Worm (Caenorhabditis elegans) whole organism, L2 larva: Measurements from ENCODE around the gene R09F10.3.

Experiments
- C34F6.9 ChIP-seq: fragments of 150-350 bp; optimal IDR thresholded peaks from 2 replicates; lab custom pipeline; 2014; ENCODE audit warnings: missing biosample characterization, missing genetic modification characterization
- F13H6.1 ChIP-seq: sonication (generic microtip); optimal IDR thresholded peaks from 2 replicates; lab custom pipeline; 2016; ENCODE audit warnings: missing genetic modification characterization, missing compliant biosample characterization
- R02D3.7 ChIP-seq: fragments of 150-350 bp; optimal IDR thresholded peaks from 2 replicates; lab custom pipeline; 2014; ENCODE audit warnings: missing biosample characterization, missing genetic modification characterization
- Y55F3AM.14 ChIP-seq: fragments of 200-800 bp; sonication (Bioruptor generic); optimal IDR thresholded peaks from 2 replicates; lab custom pipeline; 2018; ENCODE audit warnings: mild to moderate bottlenecking, missing genetic modification characterization, missing compliant biosample characterization
- ZK546.5 ChIP-seq: sonication (generic microtip); optimal IDR thresholded peaks from 2 replicates; lab custom pipeline; 2017; ENCODE audit warnings: missing biosample characterization, missing genetic modification characterization
- alr-1 ChIP-seq: fragments of 150-350 bp; optimal IDR thresholded peaks from 2 replicates; lab custom pipeline; 2014; ENCODE audit warnings: missing biosample characterization, missing genetic modification characterization
- aly-2 ChIP-seq: fragments of 150-350 bp; optimal IDR thresholded peaks from 2 replicates; lab custom pipeline; 2014; ENCODE audit warnings: missing biosample characterization, missing genetic modification characterization
- ama-1 ChIP-seq: fragments of 150-350 bp; optimal IDR thresholded peaks from 2 replicates; lab custom pipeline; 2018; ENCODE audit warnings: inconsistent platforms
- blmp-1 ChIP-seq: sonication (generic microtip); optimal IDR thresholded peaks from 2 replicates; lab custom pipeline; 2017; ENCODE audit warnings: missing genetic modification characterization, mild to moderate bottlenecking, missing compliant biosample characterization, antibody characterized with exemption, moderate library complexity; ENCODE audit not compliant: insufficient read depth
- ceh-16 ChIP-seq: fragments of 150-350 bp; optimal IDR thresholded peaks from 2 replicates; lab custom pipeline; 2014; ENCODE audit warnings: missing biosample characterization, missing genetic modification characterization
- ceh-82 ChIP-seq: fragments of 150-350 bp; optimal IDR thresholded peaks from 2 replicates; lab custom pipeline; 2014; ENCODE audit warnings: missing biosample characterization, missing genetic modification characterization
- egl-27 ChIP-seq: sonication (generic microtip); optimal IDR thresholded peaks from 3 replicates; lab custom pipeline; 2017; ENCODE audit warnings: missing biosample characterization, missing genetic modification reagents, missing genetic modification characterization
- elt-1 ChIP-seq: fragments of 150-350 bp; optimal IDR thresholded peaks from 2 replicates; lab custom pipeline; 2014; ENCODE audit warnings: missing biosample characterization, missing genetic modification characterization
- elt-3 ChIP-seq: sonication (generic microtip); optimal IDR thresholded peaks from 2 replicates; lab custom pipeline; 2017; ENCODE audit warnings: missing biosample characterization, missing genetic modification characterization
- fos-1 ChIP-seq: fragments of 150-350 bp; optimal IDR thresholded peaks from 2 replicates; lab custom pipeline; 2014; ENCODE audit warnings: missing biosample characterization, missing genetic modification characterization
- gmeb-1 ChIP-seq: fragments of 150-350 bp; optimal IDR thresholded peaks from 2 replicates; lab custom pipeline; 2014; ENCODE audit warnings: missing biosample characterization, missing genetic modification characterization
- lin-11 ChIP-seq: fragments of 150-350 bp; sonication (generic microtip); optimal IDR thresholded peaks from 2 replicates; lab custom pipeline; 2014; ENCODE audit warnings: missing biosample characterization, missing genetic modification characterization, inconsistent platforms, mixed read lengths
- lin-13 ChIP-seq: fragments of 150-350 bp; optimal IDR thresholded peaks from 2 replicates; lab custom pipeline; 2014; ENCODE audit warnings: missing biosample characterization, missing genetic modification reagents, missing genetic modification characterization
- lin-39 ChIP-seq: fragments of 150-350 bp; optimal IDR thresholded peaks from 2 replicates; lab custom pipeline; 2014; ENCODE audit warnings: missing biosample characterization, missing genetic modification reagents, missing genetic modification characterization
- lsy-2 ChIP-seq, 2 experiments: fragments of 150-350 bp in 1 of 2; sonication (generic microtip) in 1 of 2; optimal IDR thresholded peaks; 2 replicates each; lab custom pipeline; 2014 to 2017; ENCODE audit warnings: missing biosample characterization in 2 of 2, missing genetic modification characterization in 2 of 2
- mab-5 ChIP-seq: fragments of 150-350 bp; optimal IDR thresholded peaks from 2 replicates; lab custom pipeline; 2014; ENCODE audit warnings: missing biosample characterization, missing genetic modification characterization
- mdl-1 ChIP-seq, 2 experiments: fragments of 150-350 bp in 1 of 2; sonication (generic microtip) in 1 of 2; optimal IDR thresholded peaks; 2 replicates each; lab custom pipeline; 2017; ENCODE audit warnings: missing biosample characterization in 2 of 2, missing genetic modification characterization in 2 of 2
- nhr-11 ChIP-seq: fragments of 150-350 bp; optimal IDR thresholded peaks from 2 replicates; lab custom pipeline; 2014; ENCODE audit warnings: missing biosample characterization, missing genetic modification characterization
- nhr-129 ChIP-seq: fragments of 150-350 bp; optimal IDR thresholded peaks from 2 replicates; lab custom pipeline; 2014; ENCODE audit warnings: missing biosample characterization, missing genetic modification characterization
- nhr-21 ChIP-seq: fragments of 150-350 bp; optimal IDR thresholded peaks from 2 replicates; lab custom pipeline; 2014; ENCODE audit warnings: missing biosample characterization, missing genetic modification characterization
- nhr-23 ChIP-seq: fragments of 150-350 bp; optimal IDR thresholded peaks from 2 replicates; lab custom pipeline; 2014; ENCODE audit warnings: missing biosample characterization, missing genetic modification reagents, missing genetic modification characterization
- nhr-237 ChIP-seq: fragments of 150-350 bp; optimal IDR thresholded peaks from 2 replicates; lab custom pipeline; 2014; ENCODE audit warnings: missing biosample characterization, missing genetic modification characterization
- nhr-25 ChIP-seq: fragments of 150-350 bp; sonication (generic microtip); optimal IDR thresholded peaks from 3 replicates; lab custom pipeline; 2014; ENCODE audit warnings: missing biosample characterization, missing genetic modification characterization
- nhr-6 ChIP-seq: fragments of 150-350 bp; optimal IDR thresholded peaks from 2 replicates; lab custom pipeline; 2014; ENCODE audit warnings: missing biosample characterization, missing genetic modification characterization
- nhr-77 ChIP-seq: fragments of 150-350 bp; optimal IDR thresholded peaks from 2 replicates; lab custom pipeline; 2014; ENCODE audit warnings: missing biosample characterization, missing genetic modification characterization
- skn-1 ChIP-seq: sonication (generic microtip); optimal IDR thresholded peaks from 2 replicates; lab custom pipeline; 2017; ENCODE audit warnings: missing biosample characterization, missing genetic modification characterization
- sma-3 ChIP-seq: sonication (generic microtip); optimal IDR thresholded peaks from 2 replicates; lab custom pipeline; 2016; ENCODE audit warnings: missing genetic modification reagents, missing genetic modification characterization, missing compliant biosample characterization
- sma-9 ChIP-seq, 2 experiments: fragments of 150-350 bp in 1 of 2; sonication (generic microtip) in 1 of 2; optimal IDR thresholded peaks; 2 replicates each; lab custom pipeline; 2014 to 2016; ENCODE audit warnings: missing genetic modification characterization in 2 of 2, mild to moderate bottlenecking in 1 of 2, missing biosample characterization in 1 of 2, missing compliant biosample characterization in 1 of 2, missing genetic modification reagents in 1 of 2, moderate library complexity in 1 of 2
- snpc-4 ChIP-seq: fragments of 150-350 bp; optimal IDR thresholded peaks from 2 replicates; lab custom pipeline; 2014; ENCODE audit warnings: missing biosample characterization, missing genetic modification characterization
- unc-39 ChIP-seq: fragments of 150-350 bp; optimal IDR thresholded peaks from 2 replicates; lab custom pipeline; 2014; ENCODE audit warnings: missing biosample characterization, missing genetic modification characterization
- unc-55 ChIP-seq: fragments of 150-350 bp; sonication (generic microtip); optimal IDR thresholded peaks from 3 replicates; lab custom pipeline; 2014; ENCODE audit warnings: missing biosample characterization, missing genetic modification reagents, missing genetic modification characterization
- unc-62 ChIP-seq: fragments of 150-350 bp; optimal IDR thresholded peaks from 2 replicates; lab custom pipeline; 2014; ENCODE audit warnings: missing biosample characterization, missing genetic modification reagents, missing genetic modification characterization
- zag-1 ChIP-seq: fragments of 150-350 bp; optimal IDR thresholded peaks from 2 replicates; lab custom pipeline; 2014; ENCODE audit warnings: missing biosample characterization, missing genetic modification characterization
- ztf-11 ChIP-seq: sonication (generic microtip); optimal IDR thresholded peaks from 2 replicates; lab custom pipeline; 2017; ENCODE audit warnings: missing biosample characterization, missing genetic modification characterization
- ztf-4 ChIP-seq: fragments of 150-350 bp; optimal IDR thresholded peaks from 2 replicates; lab custom pipeline; 2014; ENCODE audit warnings: missing biosample characterization, missing genetic modification characterization

The R09F10.3 gene

ce11 chrX:8273496-8273895 lies 20.9 kb upstream of the R09F10.3 start:
- TF ChIP-seq unc-39 (tag; lab: Kevin White, UChicago) (no peak), Y55F3AM.14 (no peak), ama-1 (no peak), egl-27 (tag; lab: Kevin White, UChicago) (no peak), ceh-16 (tag; lab: Kevin White, UChicago) (no peak), R02D3.7 (no peak), snpc-4 (no peak), nhr-21 (tag; lab: Kevin White, UChicago) (no peak), lin-11 (tag; lab: Kevin White, UChicago) (no peak), aly-2 (tag; lab: Kevin White, UChicago) (no peak), elt-1 (tag; lab: Kevin White, UChicago) (no peak), zag-1 (tag; lab: Kevin White, UChicago) (no peak), sma-3 (GFP tag; lab: Kevin White, UChicago) (no peak), fos-1 (no peak), mdl-1 (tag; optimal IDR thresholded peaks at IDR 0.05; lab: Kevin White, UChicago) (no peak), nhr-25 (tag; lab: Kevin White, UChicago) (no peak), skn-1 (tag; lab: Kevin White, UChicago) (no peak), lsy-2 (tag; optimal IDR thresholded peaks at IDR 0.05; lab: Kevin White, UChicago) (no peak), nhr-77 (tag; lab: Kevin White, UChicago) (no peak)

ce11 chrX:8274869-8275268 lies 19.6 kb upstream of the R09F10.3 start, which contains the start of gene ksr-1:
ksr-1 (plus strand) TSS chrX:8275169.
- TF ChIP-seq alr-1: no peak
- no peak for TF ChIP-seq blmp-1 (tag; lab: Kevin White, UChicago)
- no peak for TF ChIP-seq lin-13 (GFP tag; lab: Kevin White, UChicago)
- TF ChIP-seq C34F6.9 (tag; lab: Kevin White, UChicago): no peak
- TF ChIP-seq zag-1 (tag; lab: Kevin White, UChicago): no peak
- no peak for TF ChIP-seq unc-62
- TF ChIP-seq R02D3.7: no peak
- no peak for TF ChIP-seq unc-39 (tag; lab: Kevin White, UChicago)
- TF ChIP-seq skn-1 (tag; lab: Kevin White, UChicago): no peak
- no peak for TF ChIP-seq F13H6.1 (tag; lab: Kevin White, UChicago)
- TF ChIP-seq, all 48 proteins: peak for 0

DNA sequence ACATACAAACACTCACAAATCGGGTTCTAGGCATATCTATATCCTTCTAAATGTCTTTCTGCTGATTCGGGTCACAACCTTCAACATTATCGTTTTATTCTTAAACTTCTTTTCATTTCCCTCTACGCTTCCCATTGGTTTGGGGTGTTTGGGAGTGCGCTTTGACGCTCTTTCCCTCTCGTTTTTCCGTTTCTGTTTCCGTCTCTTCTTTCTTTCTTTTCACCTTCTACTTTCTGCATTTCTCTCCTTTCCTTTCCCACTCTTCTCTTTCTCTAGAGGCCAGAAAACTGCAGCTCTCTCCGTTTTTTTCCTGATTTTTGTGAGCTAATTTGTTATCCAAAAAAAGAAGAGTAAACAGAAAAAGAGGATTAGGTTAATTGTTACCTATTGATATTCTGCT lies 18.1 kb upstream of the R09F10.3 start:
- TF ChIP-seq unc-55 (GFP tag; lab: Kevin White, UChicago) (peak; percentile 18), lin-13 (GFP tag; lab: Kevin White, UChicago) (no peak), nhr-129 (peak; percentile 2), elt-1 (tag; lab: Kevin White, UChicago) (no peak), nhr-23 (tag; lab: Kevin White, UChicago) (no peak), C34F6.9 (tag; lab: Kevin White, UChicago) (peak; percentile 34), ceh-16 (tag; lab: Kevin White, UChicago) (no peak), nhr-6 (tag; lab: Kevin White, UChicago) (no peak), F13H6.1 (tag; lab: Kevin White, UChicago) (peak; percentile 6), blmp-1 (tag; lab: Kevin White, UChicago) (peak; percentile 28), mab-5 (no peak), gmeb-1 (tag; lab: Kevin White, UChicago) (no peak), ztf-11 (tag; lab: Kevin White, UChicago) (no peak), ceh-82 (no peak)
- TF ChIP-seq, all 48 proteins: peak for 5

ce11 chrX:8276984-8277383 lies 17.4 kb upstream of the R09F10.3 start:
- no peak for TF ChIP-seq nhr-237 (tag; lab: Kevin White, UChicago)
- TF ChIP-seq sma-3 (GFP tag; lab: Kevin White, UChicago): no peak
- TF ChIP-seq lin-39 (tag; lab: Kevin White, UChicago): no peak
- TF ChIP-seq C34F6.9 (tag; lab: Kevin White, UChicago): no peak
- no peak for TF ChIP-seq snpc-4
- TF ChIP-seq lsy-2 (tag; optimal IDR thresholded peaks at IDR 0.05; lab: Kevin White, UChicago): no peak
- TF ChIP-seq sma-9 (GFP tag; optimal IDR thresholded peaks at IDR 0.05; lab: Kevin White, UChicago): no peak
- TF ChIP-seq sma-9 (tag; optimal IDR thresholded peaks at IDR 0.05; lab: Kevin White, UChicago): no peak
- no peak for TF ChIP-seq gmeb-1 (tag; lab: Kevin White, UChicago)
- TF ChIP-seq ztf-4 (tag; lab: Kevin White, UChicago): no peak
- no peak for TF ChIP-seq fos-1
- no peak for TF ChIP-seq elt-3 (tag; lab: Kevin White, UChicago)
- no peak for TF ChIP-seq nhr-11 (tag; lab: Kevin White, UChicago)
- TF ChIP-seq ceh-82: no peak
- no peak for TF ChIP-seq ZK546.5
